Worm (Caenorhabditis elegans) whole organism, L1 larva: Measurements from ENCODE around the gene rpl-36.
A peak's percentile ranks its signal among the peaks of the same experiment; 100 is the strongest.

ENCODE experiments used
- C04F5.9 ChIP-seq: sonication (generic microtip); optimal IDR thresholded peaks from 2 replicates; lab custom pipeline; 2016; ENCODE audit warnings: missing genetic modification characterization, missing compliant biosample characterization
- F16B12.6 ChIP-seq: fragments of 150-350 bp; optimal IDR thresholded peaks from 2 replicates; lab custom pipeline; 2014; ENCODE audit warnings: missing biosample characterization, missing genetic modification characterization
- alr-1 ChIP-seq: fragments of 200-800 bp; sonication (Bioruptor generic); optimal IDR thresholded peaks from 2 replicates; lab custom pipeline; 2018; ENCODE audit warnings: borderline replicate concordance, mild to moderate bottlenecking, missing genetic modification characterization, missing compliant biosample characterization
- aly-2 ChIP-seq: fragments of 150-350 bp; optimal IDR thresholded peaks from 2 replicates; lab custom pipeline; 2014; ENCODE audit warnings: missing biosample characterization, missing genetic modification characterization
- ama-1 ChIP-seq: fragments of 150-350 bp; optimal IDR thresholded peaks from 2 replicates; lab custom pipeline; 2014
- blmp-1 ChIP-seq: fragments of 150-350 bp; optimal IDR thresholded peaks from 2 replicates; lab custom pipeline; 2014; ENCODE audit warnings: missing biosample characterization, missing genetic modification characterization
- ceh-63 ChIP-seq: fragments of 200-800 bp; sonication (Bioruptor generic); optimal IDR thresholded peaks from 2 replicates; lab custom pipeline; 2018; ENCODE audit warnings: mild to moderate bottlenecking, missing genetic modification characterization, missing compliant biosample characterization
- ceh-82 ChIP-seq, 3 experiments: fragments of 150-350 bp in 1 of 3; sonication (generic microtip) in 2 of 3; optimal IDR thresholded peaks; 2 replicates each; lab custom pipeline; 2014 to 2017; ENCODE audit warnings: missing biosample characterization in 3 of 3, missing genetic modification characterization in 3 of 3
- ceh-88 ChIP-seq: fragments of 200-800 bp; sonication (Bioruptor generic); IDR thresholded peaks from 2 replicates; pipeline ENCODE4 v1.3.6; 2022; ENCODE audit warnings: missing genetic modification characterization, missing compliant biosample characterization
- ceh-90 ChIP-seq: sonication (generic microtip); optimal IDR thresholded peaks from 2 replicates; lab custom pipeline; 2016; ENCODE audit warnings: missing genetic modification characterization, missing compliant biosample characterization
- dpl-1 ChIP-seq, 3 experiments: fragments of 150-350 bp in 2 of 3; sonication (generic microtip) in 1 of 3; optimal IDR thresholded peaks; 2 replicates each; lab custom pipeline; 2014 to 2017; ENCODE audit warnings: missing biosample characterization in 3 of 3, missing genetic modification characterization in 3 of 3, missing genetic modification reagents in 3 of 3
- efl-1 ChIP-seq, 4 experiments: fragments of 150-350 bp; optimal IDR thresholded peaks in 3 of 4; peaks in 1 of 4; 1 replicate in 1 of 4; 2 replicates in 3 of 4; lab custom pipeline; 2014; ENCODE audit warnings: missing biosample characterization in 2 of 4, missing genetic modification characterization in 2 of 4, missing genetic modification reagents in 2 of 4
- elt-2 ChIP-seq: sonication (generic microtip); optimal IDR thresholded peaks from 2 replicates; lab custom pipeline; 2016; ENCODE audit warnings: missing genetic modification characterization, mild to moderate bottlenecking, inconsistent platforms, missing compliant biosample characterization, missing genetic modification reagents
- elt-3 ChIP-seq, 6 experiments: fragments of 150-350 bp in 1 of 6; sonication (generic microtip); optimal IDR thresholded peaks; 2 replicates each; lab custom pipeline; 2017 to 2018; ENCODE audit warnings: missing biosample characterization in 6 of 6, missing genetic modification characterization in 6 of 6, inconsistent platforms in 1 of 6
- ets-5 ChIP-seq: fragments of 200-800 bp; sonication (Bioruptor generic); IDR thresholded peaks from 2 replicates; pipeline ENCODE4 v1.3.6; 2022; ENCODE audit warnings: missing genetic modification characterization, missing compliant biosample characterization
- fkh-4 ChIP-seq: sonication (generic microtip); optimal IDR thresholded peaks from 2 replicates; lab custom pipeline; 2016; ENCODE audit warnings: missing compliant biosample characterization, missing genetic modification characterization, borderline replicate concordance
- fkh-8 ChIP-seq: sonication (generic microtip); optimal IDR thresholded peaks from 2 replicates; lab custom pipeline; 2016; ENCODE audit warnings: mild to moderate bottlenecking, missing genetic modification characterization, missing compliant biosample characterization
- hlh-17 ChIP-seq: fragments of 200-800 bp; sonication (Bioruptor generic); optimal IDR thresholded peaks from 2 replicates; lab custom pipeline; 2018; ENCODE audit warnings: missing genetic modification characterization, mild to moderate bottlenecking, missing compliant biosample characterization, moderate library complexity, borderline replicate concordance
- isw-1 ChIP-seq: fragments of 200-800 bp; sonication (Bioruptor generic); IDR thresholded peaks from 2 replicates; pipeline ENCODE4 v1.3.6; 2022; ENCODE audit warnings: missing genetic modification characterization, missing compliant biosample characterization
- lin-14 ChIP-seq: fragments of 200-800 bp; sonication (Bioruptor generic); optimal IDR thresholded peaks from 2 replicates; lab custom pipeline; 2018; ENCODE audit warnings: mild to moderate bottlenecking, missing genetic modification characterization, moderate library complexity, missing compliant biosample characterization
- lin-15B ChIP-seq: fragments of 150-350 bp; sonication (generic microtip); optimal IDR thresholded peaks from 3 replicates; lab custom pipeline; 2014; ENCODE audit warnings: missing biosample characterization, missing genetic modification characterization
- lin-35 ChIP-seq, 2 experiments: fragments of 150-350 bp; optimal IDR thresholded peaks; 2 replicates each; lab custom pipeline; 2014; ENCODE audit warnings: missing biosample characterization in 2 of 2, missing genetic modification characterization in 2 of 2, missing genetic modification reagents in 2 of 2
- lir-3 ChIP-seq: sonication (generic microtip); optimal IDR thresholded peaks from 2 replicates; lab custom pipeline; 2016; ENCODE audit warnings: mild to moderate bottlenecking, missing genetic modification characterization, moderate library complexity, missing compliant biosample characterization; ENCODE audit not compliant: poor library complexity
- mab-9 ChIP-seq: fragments of 200-800 bp; sonication (Bioruptor generic); IDR thresholded peaks from 2 replicates; pipeline ENCODE4 v1.3.6; 2022; ENCODE audit warnings: missing genetic modification reagents, missing genetic modification characterization, missing compliant biosample characterization
- mdl-1 ChIP-seq, 2 experiments: fragments of 150-350 bp; optimal IDR thresholded peaks; 2 replicates each; lab custom pipeline; 2014 to 2017; ENCODE audit warnings: missing biosample characterization in 2 of 2, missing genetic modification characterization in 2 of 2, inconsistent platforms in 1 of 2
- mep-1 ChIP-seq: fragments of 150-350 bp; optimal IDR thresholded peaks from 2 replicates; lab custom pipeline; 2014; ENCODE audit warnings: missing biosample characterization, missing genetic modification characterization
- nhr-237 ChIP-seq: fragments of 150-350 bp; optimal IDR thresholded peaks from 2 replicates; lab custom pipeline; 2014; ENCODE audit warnings: missing biosample characterization, missing genetic modification characterization
- nhr-28 ChIP-seq: fragments of 150-350 bp; optimal IDR thresholded peaks from 2 replicates; lab custom pipeline; 2014; ENCODE audit warnings: missing biosample characterization, missing genetic modification characterization
- nhr-47 ChIP-seq: sonication (generic microtip); optimal IDR thresholded peaks from 2 replicates; lab custom pipeline; 2016; ENCODE audit warnings: mild to moderate bottlenecking, missing genetic modification characterization, moderate library complexity, missing compliant biosample characterization
- nhr-71 ChIP-seq: sonication (generic microtip); optimal IDR thresholded peaks from 2 replicates; lab custom pipeline; 2016; ENCODE audit warnings: mild to moderate bottlenecking, missing genetic modification characterization, moderate library complexity, missing compliant biosample characterization
- nhr-77 ChIP-seq: fragments of 150-350 bp; optimal IDR thresholded peaks from 2 replicates; lab custom pipeline; 2014; ENCODE audit warnings: missing biosample characterization, missing genetic modification characterization
- nhr-85 ChIP-seq: sonication (generic microtip); peaks from one replicate; lab custom pipeline; 2016; ENCODE audit warnings: missing genetic modification characterization, inconsistent platforms, missing compliant biosample characterization
- pax-3 ChIP-seq: fragments of 200-800 bp; sonication (Bioruptor generic); optimal IDR thresholded peaks from 2 replicates; lab custom pipeline; 2018; ENCODE audit warnings: mild to moderate bottlenecking, missing genetic modification characterization, moderate library complexity, missing compliant biosample characterization
- rnt-1 ChIP-seq: sonication (generic microtip); optimal IDR thresholded peaks from 2 replicates; lab custom pipeline; 2016; ENCODE audit warnings: mild to moderate bottlenecking, missing genetic modification characterization, moderate library complexity, missing compliant biosample characterization
- sptf-1 ChIP-seq: fragments of 150-350 bp; optimal IDR thresholded peaks from 2 replicates; lab custom pipeline; 2014; ENCODE audit warnings: missing biosample characterization, missing genetic modification characterization
- sup-37 ChIP-seq: fragments of 200-800 bp; sonication (Bioruptor generic); optimal IDR thresholded peaks from 2 replicates; lab custom pipeline; 2018; ENCODE audit warnings: mild to moderate bottlenecking, missing genetic modification characterization, missing compliant biosample characterization
- swsn-7 ChIP-seq: sonication (generic microtip); optimal IDR thresholded peaks from 2 replicates; lab custom pipeline; 2016; ENCODE audit warnings: missing genetic modification characterization, missing compliant biosample characterization
- tlp-1 ChIP-seq: fragments of 150-350 bp; optimal IDR thresholded peaks from 2 replicates; lab custom pipeline; 2014; ENCODE audit warnings: missing biosample characterization, missing genetic modification characterization
- unc-130 ChIP-seq: fragments of 150-350 bp; optimal IDR thresholded peaks from 2 replicates; lab custom pipeline; 2017; ENCODE audit warnings: missing biosample characterization, missing genetic modification characterization, inconsistent platforms
- unc-98 ChIP-seq: fragments of 200-800 bp; sonication (Bioruptor generic); IDR thresholded peaks from 2 replicates; pipeline ENCODE4 v1.3.6; 2022; ENCODE audit warnings: missing genetic modification characterization, missing compliant biosample characterization
- vab-15 ChIP-seq: sonication (generic microtip); optimal IDR thresholded peaks from 2 replicates; lab custom pipeline; 2017; ENCODE audit warnings: missing genotype, mild to moderate bottlenecking, missing genetic modification characterization, missing compliant biosample characterization
- zip-4 ChIP-seq: fragments of 200-800 bp; sonication (Bioruptor generic); optimal IDR thresholded peaks from 2 replicates; lab custom pipeline; 2018; ENCODE audit warnings: mild to moderate bottlenecking, missing genetic modification characterization, moderate library complexity, missing compliant biosample characterization

Gene rpl-36

DNA sequence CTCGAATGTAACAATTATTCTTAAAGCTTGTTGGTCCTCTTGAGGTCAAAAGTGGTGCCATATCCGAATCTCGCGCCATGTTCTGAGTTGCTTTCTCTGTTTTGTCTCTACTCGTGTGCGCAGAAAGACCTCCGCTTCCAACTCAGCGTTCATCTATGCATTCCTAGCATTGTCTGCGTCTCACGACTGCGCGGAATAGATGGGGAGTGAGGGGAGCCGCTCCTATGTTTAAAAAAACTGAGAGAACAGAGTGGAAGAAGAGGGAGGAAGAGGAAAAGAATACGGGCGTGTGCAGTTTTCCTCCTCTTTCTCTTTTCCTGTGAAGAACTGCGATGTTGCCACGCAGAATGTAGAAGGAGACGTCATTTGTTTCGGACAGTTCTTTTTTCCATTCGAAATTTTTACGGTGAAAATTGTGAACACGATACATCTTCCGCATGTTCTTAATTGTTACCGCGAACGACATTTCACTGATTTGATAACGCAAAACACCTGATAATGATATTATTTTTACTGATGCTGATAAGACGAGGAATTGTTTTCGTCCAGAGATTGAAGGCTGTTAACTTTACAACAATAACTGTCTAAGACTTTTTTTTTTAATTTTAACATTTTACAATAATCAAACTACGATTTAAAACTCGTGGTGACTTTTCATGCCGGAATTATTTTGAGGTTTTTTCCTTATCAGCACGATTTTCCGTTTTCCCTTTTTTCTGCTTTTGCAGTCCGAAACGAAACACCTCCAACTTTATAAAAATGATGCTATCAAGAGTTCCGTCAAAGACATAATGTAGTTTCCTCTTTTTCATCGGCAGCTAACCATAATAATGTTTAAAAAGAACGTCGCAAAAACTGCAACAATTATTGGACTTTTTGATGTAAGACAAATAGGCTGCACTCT lies 13.1 kb upstream of the rpl-36 start (continued):
- TF ChIP-seq lin-35 (GFP tag; optimal IDR thresholded peaks at IDR 0.05; lab: Kevin White, UChicago) (peak; percentile 10 to 61), lir-3 (tag; lab: Kevin White, UChicago) (no peak), aly-2 (tag; lab: Kevin White, UChicago) (no peak), F16B12.6 (tag; lab: Kevin White, UChicago) (peak; percentile 23), nhr-47 (tag; lab: Kevin White, UChicago) (peak; percentile 44), elt-3 (tag; optimal IDR thresholded peaks at IDR 0.05; lab: Kevin White, UChicago) (peak in 1 of 6 experiments; percentile 14), dpl-1 (GFP tag; optimal IDR thresholded peaks at IDR 0.05; lab: Kevin White, UChicago) (peak in 2 of 3 experiments; percentile 16 to 49), ama-1 (no peak), nhr-237 (peak; percentile 8), ets-5 (GFP tag; lab: Robert Waterston, UW) (no peak), fkh-4 (tag; lab: Kevin White, UChicago) (no peak), ceh-90 (tag; lab: Kevin White, UChicago) (no peak), nhr-71 (tag; lab: Kevin White, UChicago) (peak; percentile 65), sup-37 (GFP tag; lab: Kevin White, UChicago) (no peak), isw-1 (GFP tag; lab: Robert Waterston, UW) (no peak), fkh-8 (peak; percentile 80), vab-15 (tag; lab: Kevin White, UChicago) (no peak), unc-98 (GFP tag; lab: Robert Waterston, UW) (no peak), blmp-1 (tag; lab: Kevin White, UChicago) (no peak), mep-1 (tag; lab: Kevin White, UChicago) (peak; percentile 82), mab-9 (GFP tag; lab: Robert Waterston, UW) (no peak), rnt-1 (tag; lab: Kevin White, UChicago) (peak; percentile 30), ceh-82 (tag; optimal IDR thresholded peaks at IDR 0.05; lab: Kevin White, UChicago) (peak; percentile 40 to 51 (median 47)), nhr-28 (tag; lab: Kevin White, UChicago) (no peak), unc-130 (tag; lab: Kevin White, UChicago) (no peak), sptf-1 (tag; lab: Kevin White, UChicago) (no peak), efl-1 (optimal IDR thresholded peaks at IDR 0.05; lab: Kevin White, UChicago) (peak; percentile 61), efl-1 (GFP tag; optimal IDR thresholded peaks at IDR 0.05 in 1 of 2; lab: Kevin White, UChicago) (peak in 1 of 2 experiments; percentile 38), swsn-7 (tag; lab: Kevin White, UChicago) (peak; percentile 32), ceh-63 (GFP tag; lab: Kevin White, UChicago) (no peak), lin-14 (GFP tag; lab: Kevin White, UChicago) (peak; percentile 95), ceh-88 (GFP tag; lab: Robert Waterston, UW) (no peak), pax-3 (tag; lab: Kevin White, UChicago) (no peak)
- TF ChIP-seq, all 84 proteins: peak for 26

DNA sequence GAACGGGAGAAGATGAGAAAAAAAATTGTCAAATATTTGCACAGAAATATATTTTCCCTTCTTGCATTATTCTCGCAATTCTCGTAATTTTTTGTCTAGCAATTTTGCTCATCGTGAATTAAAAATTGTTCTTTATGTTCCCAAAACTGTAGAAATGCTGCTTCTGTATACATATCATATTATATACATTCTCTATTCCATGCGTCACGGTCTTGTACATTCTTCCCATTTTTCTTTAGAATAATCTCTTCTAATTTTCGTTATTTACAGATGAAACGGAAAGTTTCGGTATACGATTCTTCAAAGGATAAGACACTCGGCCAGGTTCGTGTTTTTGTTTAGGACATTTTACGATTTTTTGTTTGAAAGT lies 12.5 kb upstream of the rpl-36 start, which contains the start of gene acs-4:
acs-4 (plus strand) TSS at position 271 of the 370 bp plus-strand sequence.
- TF ChIP-seq blmp-1 (tag; lab: Kevin White, UChicago): peak; percentile 12
- no peak for TF ChIP-seq zip-4
- TF ChIP-seq, all 84 proteins: peak for 1

DNA sequence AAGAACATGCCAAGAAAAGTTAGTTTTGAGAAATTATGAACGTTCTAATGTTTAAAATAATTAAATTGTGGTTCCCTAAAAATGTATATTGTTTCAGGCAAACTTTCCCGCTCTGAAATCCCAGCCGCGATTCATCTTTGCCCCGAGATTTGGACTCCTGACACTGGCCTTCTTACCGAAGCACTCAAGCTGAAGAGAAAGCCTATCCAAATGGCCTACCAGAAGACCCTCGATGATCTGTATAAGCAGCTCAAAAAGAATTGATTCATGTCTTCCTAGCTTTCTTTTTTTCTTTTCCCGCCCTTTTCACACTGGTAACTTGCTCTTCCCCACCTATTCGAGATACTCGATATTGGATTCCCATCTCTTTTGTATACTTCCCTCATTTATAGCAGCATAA lies 10.0 kb upstream of the rpl-36 start:
- TF ChIP-seq alr-1 (no peak), swsn-7 (tag; lab: Kevin White, UChicago) (no peak), lin-15B (tag; lab: Kevin White, UChicago) (no peak), tlp-1 (no peak), hlh-17 (no peak), mab-9 (GFP tag; lab: Robert Waterston, UW) (no peak), nhr-85 (tag; lab: Kevin White, UChicago) (no peak), elt-3 (tag; optimal IDR thresholded peaks at IDR 0.05; lab: Kevin White, UChicago) (no peak), unc-98 (GFP tag; lab: Robert Waterston, UW) (no peak), nhr-28 (tag; lab: Kevin White, UChicago) (no peak), fkh-8 (no peak), mdl-1 (tag; optimal IDR thresholded peaks at IDR 0.05; lab: Kevin White, UChicago) (no peak), C04F5.9 (tag; lab: Kevin White, UChicago) (no peak), sup-37 (GFP tag; lab: Kevin White, UChicago) (no peak), elt-2 (tag; lab: Kevin White, UChicago) (no peak), nhr-77 (tag; lab: Kevin White, UChicago) (no peak)
